Fruit fly (Drosophila melanogaster) whole organism, adult: ENCODE data around the gene Muc68Ca.

Source experiments
- CG11617 ChIP-seq: fragments of 200-800 bp; sonication (Bioruptor generic); optimal IDR thresholded peaks from 2 replicates; lab custom pipeline; 2017; ENCODE audit warnings: mild to moderate bottlenecking, missing biosample characterization, missing genetic modification reagents, missing genetic modification characterization
- CG12768 ChIP-seq: fragments of 200-800 bp; sonication (Bioruptor generic); optimal IDR thresholded peaks from 2 replicates; lab custom pipeline; 2017; ENCODE audit warnings: missing biosample characterization, missing genetic modification characterization, mild to moderate bottlenecking, moderate library complexity, missing genetic modification reagents
- CG14711 ChIP-seq: fragments of 200-800 bp; sonication (Bioruptor generic); optimal IDR thresholded peaks from 2 replicates; lab custom pipeline; 2018; ENCODE audit warnings: missing biosample characterization, mild to moderate bottlenecking, missing genetic modification characterization, moderate library complexity
- CG33017 ChIP-seq: fragments of 200-800 bp; sonication (Bioruptor generic); optimal IDR thresholded peaks from 2 replicates; lab custom pipeline; 2018; ENCODE audit warnings: missing biosample characterization, mild to moderate bottlenecking, missing genetic modification characterization, moderate library complexity
- CG5204 ChIP-seq: fragments of 200-800 bp; sonication (Bioruptor generic); optimal IDR thresholded peaks from 2 replicates; lab custom pipeline; 2016; ENCODE audit warnings: missing biosample characterization, missing genetic modification characterization
- CG7045 ChIP-seq: fragments of 200-800 bp; sonication (Bioruptor generic); optimal IDR thresholded peaks from 2 replicates; lab custom pipeline; 2017; ENCODE audit warnings: missing biosample characterization, mild to moderate bottlenecking, missing genetic modification characterization
- CG7101 ChIP-seq: fragments of 200-800 bp; sonication (Bioruptor generic); optimal IDR thresholded peaks from 2 replicates; lab custom pipeline; 2018; ENCODE audit warnings: missing biosample characterization, mild to moderate bottlenecking, missing genetic modification characterization, moderate library complexity
- Clk ChIP-seq: fragments of 200-800 bp; sonication (Bioruptor generic); optimal IDR thresholded peaks from 2 replicates; lab custom pipeline; 2017; ENCODE audit warnings: missing biosample characterization, missing genetic modification characterization
- Crg-1 ChIP-seq: fragments of 200-800 bp; sonication (Bioruptor generic); optimal IDR thresholded peaks from 2 replicates; lab custom pipeline; 2016; ENCODE audit warnings: missing biosample characterization, missing genetic modification characterization
- Hr96 ChIP-seq: fragments of 200-800 bp; sonication (Bioruptor generic); optimal IDR thresholded peaks from 2 replicates; lab custom pipeline; 2016; ENCODE audit warnings: missing biosample characterization, missing genetic modification characterization
- Mnt ChIP-seq: fragments of 200-800 bp; sonication (Bioruptor generic); optimal IDR thresholded peaks from 2 replicates; lab custom pipeline; 2016; ENCODE audit warnings: missing biosample characterization, mild to moderate bottlenecking, missing genetic modification characterization
- bab1 ChIP-seq: fragments of 200-800 bp; sonication (Bioruptor generic); optimal IDR thresholded peaks from 3 replicates; lab custom pipeline; 2019; ENCODE audit warnings: missing biosample characterization, mild to moderate bottlenecking, missing genetic modification characterization, moderate library complexity
- cic ChIP-seq: fragments of 200-800 bp; sonication (Bioruptor generic); optimal IDR thresholded peaks from 2 replicates; lab custom pipeline; 2017; ENCODE audit warnings: missing biosample characterization, mild to moderate bottlenecking, missing genetic modification characterization, moderate library complexity
- cnc ChIP-seq, 2 experiments: fragments of >200 bp; optimal IDR thresholded peaks; 2 replicates each; lab custom pipeline; 2017
- kay ChIP-seq: fragments of 200-800 bp; sonication (Bioruptor generic); peaks from one replicate; lab custom pipeline; 2016; ENCODE audit warnings: missing biosample characterization, missing genetic modification characterization, borderline replicate concordance
- ovo ChIP-seq: fragments of 200-800 bp; sonication (Bioruptor generic); optimal IDR thresholded peaks from 2 replicates; lab custom pipeline; 2016; ENCODE audit warnings: missing biosample characterization, missing genetic modification characterization
- pad ChIP-seq: fragments of 200-800 bp; sonication (Bioruptor generic); optimal IDR thresholded peaks from 3 replicates; lab custom pipeline; 2017; ENCODE audit warnings: missing biosample characterization, missing genetic modification characterization, mild to moderate bottlenecking, moderate library complexity, missing genetic modification reagents
- tj ChIP-seq: fragments of 200-800 bp; sonication (Bioruptor generic); optimal IDR thresholded peaks from 3 replicates; lab custom pipeline; 2017; ENCODE audit warnings: missing biosample characterization, mild to moderate bottlenecking, missing genetic modification characterization, moderate library complexity
- toe ChIP-seq: fragments of 200-800 bp; sonication (Bioruptor generic); optimal IDR thresholded peaks from 2 replicates; lab custom pipeline; 2016; ENCODE audit warnings: missing biosample characterization, missing genetic modification characterization

Gene Muc68Ca

DNA sequence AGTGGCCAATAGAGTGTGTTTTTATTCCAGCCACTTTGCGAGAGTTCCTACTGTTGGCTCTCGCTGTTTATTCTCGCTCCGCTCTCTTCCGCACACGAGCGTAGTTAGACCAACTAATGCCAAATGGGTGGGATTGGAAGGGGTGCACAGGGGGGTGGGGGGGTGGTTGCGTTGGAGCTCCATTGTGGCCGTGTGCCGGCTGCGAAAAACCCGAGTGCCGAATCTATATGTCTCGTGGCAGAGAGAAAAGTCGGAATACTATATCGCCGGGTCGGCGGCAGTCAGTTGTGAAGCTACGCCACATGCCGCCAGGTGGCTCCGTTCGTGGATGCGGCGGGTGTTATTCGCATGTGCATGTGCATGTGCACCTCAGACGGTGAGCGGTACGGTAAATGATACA lies 18.8 kb downstream of the Muc68Ca start:
- peak; percentile 6 for TF ChIP-seq Mnt (GFP tag; lab: Kevin White, UChicago)
- no peak for TF ChIP-seq cic (GFP tag; lab: Kevin White, UChicago)
- no peak for TF ChIP-seq CG12768 (GFP tag; lab: Kevin White, UChicago)

DNA sequence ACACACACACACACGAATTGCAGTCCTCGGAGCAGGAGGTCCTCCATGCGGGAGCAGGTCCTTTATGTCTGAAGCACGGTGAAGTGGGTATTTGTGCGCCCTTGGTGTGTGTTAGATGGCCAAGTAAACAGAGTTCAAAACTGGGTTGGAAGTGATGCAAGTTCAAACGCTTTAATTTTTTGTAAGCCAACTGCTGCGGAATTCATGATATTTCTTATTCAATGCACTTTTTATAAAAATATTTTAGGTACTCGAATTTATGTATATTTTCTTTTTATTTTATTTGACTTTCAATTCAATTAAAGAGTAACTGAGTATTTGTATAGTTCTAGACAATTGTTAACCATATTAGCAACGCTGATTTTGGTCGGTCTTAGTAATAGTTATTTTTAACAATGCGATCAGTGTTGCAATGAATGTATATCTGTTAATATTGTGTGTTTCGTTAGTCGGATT lies 19.9 kb downstream of the Muc68Ca start, which contains the start of the genes CG14137 and CG46394:
Gene CG14137, minus strand, starts transcription at position 101 of the 456 bp plus-strand sequence.
Gene CG46394, plus strand, starts transcription at position 406 of the 456 bp plus-strand sequence.
- no peak for TF ChIP-seq CG14711 (tag; lab: Kevin White, UChicago)
- no peak for TF ChIP-seq ovo (GFP tag; lab: Kevin White, UChicago)
- no peak for TF ChIP-seq kay (GFP tag; lab: Kevin White, UChicago)
- TF ChIP-seq pad (GFP tag; lab: Kevin White, UChicago) = no peak
- no peak for TF ChIP-seq CG7101
- TF ChIP-seq CG12768 (GFP tag; lab: Kevin White, UChicago) = no peak
- TF ChIP-seq CG33017 (tag; lab: Kevin White, UChicago) = no peak
- TF ChIP-seq cic (GFP tag; lab: Kevin White, UChicago) = no peak
- TF ChIP-seq CG7045 (GFP tag; lab: Kevin White, UChicago) = no peak
- no peak for TF ChIP-seq CG5204
- no peak for TF ChIP-seq Hr96 (GFP tag; lab: Kevin White, UChicago)
- TF ChIP-seq Crg-1 (GFP tag; lab: Kevin White, UChicago) = no peak

DNA sequence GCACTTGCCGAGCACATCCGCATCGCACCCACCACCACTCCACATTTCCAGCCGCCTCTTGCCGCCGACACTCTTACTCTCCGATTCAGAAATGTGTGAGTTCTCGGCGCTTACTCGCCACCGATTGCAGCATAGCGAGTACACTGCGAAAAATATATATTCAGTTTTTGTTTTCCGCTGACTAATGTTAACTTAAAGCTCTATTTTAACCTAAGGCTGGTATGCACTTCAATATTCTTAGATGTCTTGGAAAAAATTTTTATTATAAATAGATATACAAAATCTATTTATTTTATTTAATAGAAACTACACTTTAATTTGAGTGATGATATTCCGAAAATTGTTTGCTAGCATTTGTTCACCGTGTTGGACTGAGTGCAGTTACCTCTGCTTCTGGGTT lies 20.6 kb downstream of the Muc68Ca start:
- TF ChIP-seq tj (GFP tag; lab: Kevin White, UChicago) = peak; percentile 5
- peak; percentile 0 for TF ChIP-seq CG7101
- peak; percentile 14 for TF ChIP-seq CG5204
- TF ChIP-seq Hr96 (GFP tag; lab: Kevin White, UChicago) = no peak
- no peak for TF ChIP-seq CG12768 (GFP tag; lab: Kevin White, UChicago)
- TF ChIP-seq CG7045 (GFP tag; lab: Kevin White, UChicago) = peak; percentile 64
- TF ChIP-seq CG11617 (GFP tag; lab: Kevin White, UChicago) = peak; percentile 33
- TF ChIP-seq CG33017 (tag; lab: Kevin White, UChicago) = peak; percentile 48

DNA sequence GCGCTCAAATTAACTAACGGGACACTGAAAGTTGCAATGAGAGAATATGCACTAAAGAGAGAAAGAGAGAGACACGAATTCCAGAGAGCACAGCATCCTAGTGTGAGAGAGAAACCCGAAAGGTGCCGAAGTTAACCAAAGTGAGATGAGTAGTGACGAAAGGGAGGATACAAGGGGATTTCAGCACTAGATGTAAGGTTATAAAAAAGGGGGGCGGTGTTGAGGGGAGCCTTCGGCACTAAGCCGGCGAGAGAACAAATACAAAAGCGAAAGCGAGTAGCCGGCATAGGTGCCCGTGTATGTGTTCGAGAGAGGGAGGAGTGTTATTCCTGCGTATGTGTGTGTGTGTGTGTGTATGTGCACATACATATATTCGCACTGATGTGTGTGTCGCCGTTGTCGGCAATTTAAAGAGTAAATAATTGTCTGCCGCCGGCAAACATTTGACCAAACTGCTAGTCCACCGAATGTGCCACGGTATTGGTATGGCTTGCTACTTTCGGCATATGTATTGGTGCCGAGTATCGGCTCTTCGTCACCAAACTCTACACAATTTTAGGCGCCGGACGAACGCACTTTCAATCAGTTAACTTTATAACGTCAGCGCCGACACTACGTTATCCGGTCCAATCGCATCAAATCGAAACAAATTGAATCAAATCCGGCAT lies 23.2 kb downstream of the Muc68Ca start, which contains the start of gene CG7368:
Gene CG7368, plus strand, starts transcription at position 618 of the 668 bp plus-strand sequence.
- no peak for TF ChIP-seq CG5204
- no peak for TF ChIP-seq CG12768 (GFP tag; lab: Kevin White, UChicago)
- no peak for TF ChIP-seq CG7101
- TF ChIP-seq Crg-1 (GFP tag; lab: Kevin White, UChicago) = no peak
- TF ChIP-seq CG7045 (GFP tag; lab: Kevin White, UChicago) = no peak
- no peak for TF ChIP-seq cic (GFP tag; lab: Kevin White, UChicago)
- no peak for TF ChIP-seq pad (GFP tag; lab: Kevin White, UChicago)
- TF ChIP-seq bab1 (GFP tag; lab: Kevin White, UChicago) = no peak
- TF ChIP-seq Hr96 (GFP tag; lab: Kevin White, UChicago) = no peak
- TF ChIP-seq cnc (optimal IDR thresholded peaks at IDR 0.05; lab: Kevin White, UChicago) = no peak
- TF ChIP-seq Clk (GFP tag; lab: Kevin White, UChicago) = no peak
- TF ChIP-seq CG11617 (GFP tag; lab: Kevin White, UChicago) = no peak
- no peak for TF ChIP-seq ovo (GFP tag; lab: Kevin White, UChicago)
- no peak for TF ChIP-seq CG33017 (tag; lab: Kevin White, UChicago)
- TF ChIP-seq toe (GFP tag; lab: Kevin White, UChicago) = no peak
- no peak for TF ChIP-seq CG14711 (tag; lab: Kevin White, UChicago)
- TF ChIP-seq Mnt (GFP tag; lab: Kevin White, UChicago) = no peak
- no peak for TF ChIP-seq tj (GFP tag; lab: Kevin White, UChicago)

DNA sequence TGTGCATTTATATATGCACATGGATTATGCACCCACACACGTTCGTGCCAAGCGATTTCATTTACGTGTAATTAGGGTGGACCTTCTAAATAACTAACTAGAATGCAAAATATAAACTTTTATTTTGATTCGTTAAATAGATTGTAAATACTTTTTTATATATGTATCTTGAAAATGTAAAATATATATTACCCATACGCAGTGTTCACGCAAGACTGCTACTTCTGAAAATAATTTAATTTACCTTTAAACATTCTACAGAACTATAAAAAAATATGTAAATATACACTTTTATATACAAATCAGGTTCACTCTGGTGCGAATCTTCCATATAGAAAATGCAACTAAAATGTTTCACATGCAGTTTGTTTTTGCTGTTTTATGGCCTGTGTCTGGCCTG lies 26.1 kb downstream of the Muc68Ca start:
- TF ChIP-seq tj (GFP tag; lab: Kevin White, UChicago) = no peak
- peak; percentile 66 for TF ChIP-seq CG7045 (GFP tag; lab: Kevin White, UChicago)
- peak; percentile 35 for TF ChIP-seq CG7101
- peak; percentile 81 for TF ChIP-seq CG33017 (tag; lab: Kevin White, UChicago)
- peak; percentile 22 for TF ChIP-seq CG11617 (GFP tag; lab: Kevin White, UChicago)
- no peak for TF ChIP-seq CG5204
- peak; percentile 62 for TF ChIP-seq CG12768 (GFP tag; lab: Kevin White, UChicago)
- TF ChIP-seq CG14711 (tag; lab: Kevin White, UChicago) = peak; percentile 9

DNA sequence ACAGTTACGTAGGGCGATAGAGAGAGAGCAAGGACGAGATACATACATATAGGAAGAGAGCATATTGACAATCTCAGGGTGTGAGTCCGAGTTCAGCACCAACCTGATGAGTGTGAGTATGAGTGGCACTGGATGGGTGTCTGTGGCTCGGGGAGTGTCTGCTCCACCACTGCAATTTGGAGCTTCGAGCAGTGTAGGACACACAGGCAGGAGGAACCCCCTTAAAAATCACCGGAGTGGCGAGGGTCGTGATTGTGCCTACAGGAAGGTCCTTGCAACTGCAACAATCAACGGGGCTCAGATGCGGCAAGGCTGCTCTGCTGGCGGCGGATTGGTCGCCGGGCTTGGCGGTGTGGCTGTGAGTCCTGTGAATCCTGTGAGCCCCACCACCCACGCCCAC lies 28.1 kb downstream of the Muc68Ca start:
- TF ChIP-seq ovo (GFP tag; lab: Kevin White, UChicago) (no peak), CG5204 (no peak), CG14711 (tag; lab: Kevin White, UChicago) (no peak), Mnt (GFP tag; lab: Kevin White, UChicago) (no peak), toe (GFP tag; lab: Kevin White, UChicago) (no peak), CG7045 (GFP tag; lab: Kevin White, UChicago) (no peak), Crg-1 (GFP tag; lab: Kevin White, UChicago) (no peak), kay (GFP tag; lab: Kevin White, UChicago) (no peak), CG11617 (GFP tag; lab: Kevin White, UChicago) (no peak), CG33017 (tag; lab: Kevin White, UChicago) (no peak), tj (GFP tag; lab: Kevin White, UChicago) (no peak), cnc (optimal IDR thresholded peaks at IDR 0.05; lab: Kevin White, UChicago) (no peak), Hr96 (GFP tag; lab: Kevin White, UChicago) (no peak)
